Fruit fly (Drosophila melanogaster) whole organism, adult: ENCODE results near the gene CG11902.

Experiments used
- CG12768 ChIP-seq: fragments of 200-800 bp; sonication (Bioruptor generic); optimal IDR thresholded peaks from 2 replicates; lab custom pipeline; 2017; ENCODE audit warnings: missing biosample characterization, missing genetic modification characterization, mild to moderate bottlenecking, moderate library complexity, missing genetic modification reagents
- CG5204 ChIP-seq: fragments of 200-800 bp; sonication (Bioruptor generic); optimal IDR thresholded peaks from 2 replicates; lab custom pipeline; 2016; ENCODE audit warnings: missing biosample characterization, missing genetic modification characterization
- CG7045 ChIP-seq: fragments of 200-800 bp; sonication (Bioruptor generic); optimal IDR thresholded peaks from 2 replicates; lab custom pipeline; 2017; ENCODE audit warnings: missing biosample characterization, mild to moderate bottlenecking, missing genetic modification characterization
- CG7101 ChIP-seq: fragments of 200-800 bp; sonication (Bioruptor generic); optimal IDR thresholded peaks from 2 replicates; lab custom pipeline; 2018; ENCODE audit warnings: missing biosample characterization, mild to moderate bottlenecking, missing genetic modification characterization, moderate library complexity
- Mnt ChIP-seq: fragments of 200-800 bp; sonication (Bioruptor generic); optimal IDR thresholded peaks from 2 replicates; lab custom pipeline; 2016; ENCODE audit warnings: missing biosample characterization, mild to moderate bottlenecking, missing genetic modification characterization
- cic ChIP-seq: fragments of 200-800 bp; sonication (Bioruptor generic); optimal IDR thresholded peaks from 2 replicates; lab custom pipeline; 2017; ENCODE audit warnings: missing biosample characterization, mild to moderate bottlenecking, missing genetic modification characterization, moderate library complexity
- cnc ChIP-seq, 2 experiments: fragments of >200 bp; optimal IDR thresholded peaks; 2 replicates each; lab custom pipeline; 2017
- kay ChIP-seq: fragments of 200-800 bp; sonication (Bioruptor generic); peaks from one replicate; lab custom pipeline; 2016; ENCODE audit warnings: missing biosample characterization, missing genetic modification characterization, borderline replicate concordance
- ovo ChIP-seq: fragments of 200-800 bp; sonication (Bioruptor generic); optimal IDR thresholded peaks from 2 replicates; lab custom pipeline; 2016; ENCODE audit warnings: missing biosample characterization, missing genetic modification characterization
- pad ChIP-seq: fragments of 200-800 bp; sonication (Bioruptor generic); optimal IDR thresholded peaks from 3 replicates; lab custom pipeline; 2017; ENCODE audit warnings: missing biosample characterization, missing genetic modification characterization, mild to moderate bottlenecking, moderate library complexity, missing genetic modification reagents
- toe ChIP-seq: fragments of 200-800 bp; sonication (Bioruptor generic); optimal IDR thresholded peaks from 2 replicates; lab custom pipeline; 2016; ENCODE audit warnings: missing biosample characterization, missing genetic modification characterization

dm6 chr3R:25289589-25289988 lies 45.5 kb upstream of the CG11902 start, which contains the start of gene CG11893:
- no peak for TF ChIP-seq cic
- no peak for TF ChIP-seq CG12768 (GFP tag; lab: Kevin White, UChicago)
- no peak for TF ChIP-seq cnc (optimal IDR thresholded peaks at IDR 0.05; lab: Kevin White, UChicago)
- TF ChIP-seq ovo (GFP tag; lab: Kevin White, UChicago): no peak
- TF ChIP-seq Mnt (GFP tag; lab: Kevin White, UChicago): no peak
- no peak for TF ChIP-seq pad (GFP tag; lab: Kevin White, UChicago)
- peak; percentile 37 for TF ChIP-seq kay (GFP tag; lab: Kevin White, UChicago)
- TF ChIP-seq CG7045 (GFP tag; lab: Kevin White, UChicago): no peak
- no peak for TF ChIP-seq toe (GFP tag; lab: Kevin White, UChicago)
- no peak for TF ChIP-seq CG7101 (tag; lab: Kevin White, UChicago)
- no peak for TF ChIP-seq CG5204 (GFP tag; lab: Kevin White, UChicago)
